Fruit fly (Drosophila melanogaster) whole organism, prepupa: ENCODE data around the gene CG7341.

Experiments
- CG10631 ChIP-seq: fragments of 200-800 bp; sonication (Bioruptor generic); optimal IDR thresholded peaks from 2 replicates; lab custom pipeline; 2016; ENCODE audit warnings: missing biosample characterization, missing genetic modification characterization
- CG10669 ChIP-seq: fragments of 200-800 bp; sonication (Bioruptor generic); optimal IDR thresholded peaks from 3 replicates; lab custom pipeline; 2018; ENCODE audit warnings: missing biosample characterization, mild to moderate bottlenecking, missing genetic modification characterization, moderate library complexity
- CG11294 ChIP-seq: fragments of 200-800 bp; sonication (Bioruptor generic); IDR thresholded peaks from 2 replicates; pipeline ENCODE4 v1.3.6; 2022; ENCODE audit warnings: missing biosample characterization, missing genetic modification characterization
- CG11762 ChIP-seq: fragments of 200-800 bp; sonication (Bioruptor generic); optimal IDR thresholded peaks from 3 replicates; lab custom pipeline; 2016; ENCODE audit warnings: missing biosample characterization, missing genetic modification characterization; ENCODE audit not compliant: insufficient read depth
- CG11902 ChIP-seq: fragments of 200-800 bp; sonication (Bioruptor generic); optimal IDR thresholded peaks from 3 replicates; lab custom pipeline; 2016; ENCODE audit warnings: missing biosample characterization, missing genetic modification characterization
- CG15336 ChIP-seq: fragments of 200-800 bp; sonication (Bioruptor generic); IDR thresholded peaks from 2 replicates; pipeline ENCODE4 v1.3.6; 2022; ENCODE audit warnings: missing biosample characterization, missing genetic modification characterization
- CG1621 ChIP-seq: fragments of 200-800 bp; sonication (Bioruptor generic); optimal IDR thresholded peaks from 3 replicates; lab custom pipeline; 2018; ENCODE audit warnings: missing biosample characterization, mild to moderate bottlenecking, missing genetic modification characterization
- CG16779 ChIP-seq: fragments of 200-800 bp; sonication (Bioruptor generic); optimal IDR thresholded peaks from 3 replicates; lab custom pipeline; 2017; ENCODE audit warnings: missing biosample characterization, mild to moderate bottlenecking, missing genetic modification characterization
- CG31627 ChIP-seq: fragments of 200-800 bp; sonication (Bioruptor generic); optimal IDR thresholded peaks from 3 replicates; lab custom pipeline; 2016; ENCODE audit warnings: missing biosample characterization, missing genetic modification characterization
- CG32006 ChIP-seq: fragments of 200-800 bp; sonication (Bioruptor generic); optimal IDR thresholded peaks from 3 replicates; lab custom pipeline; 2017; ENCODE audit warnings: missing biosample characterization, mild to moderate bottlenecking, missing genetic modification characterization
- CG34406 ChIP-seq: fragments of 200-800 bp; sonication (Bioruptor generic); optimal IDR thresholded peaks from 3 replicates; lab custom pipeline; 2016; ENCODE audit warnings: missing biosample characterization, missing genetic modification characterization
- CG4318 ChIP-seq: fragments of 200-800 bp; sonication (Bioruptor generic); optimal IDR thresholded peaks from 3 replicates; lab custom pipeline; 2017; ENCODE audit warnings: missing biosample characterization, mild to moderate bottlenecking, missing genetic modification characterization
- CG6163 ChIP-seq: fragments of 200-800 bp; sonication (Bioruptor generic); IDR thresholded peaks from 3 replicates; pipeline ENCODE4 v1.3.6; 2022; ENCODE audit warnings: missing biosample characterization, missing genetic modification characterization
- CG6276 ChIP-seq: fragments of 200-800 bp; sonication (Bioruptor generic); optimal IDR thresholded peaks from 2 replicates; lab custom pipeline; 2017; ENCODE audit warnings: missing biosample characterization, mild to moderate bottlenecking, missing genetic modification characterization
- CG6808 ChIP-seq: fragments of 200-800 bp; sonication (Bioruptor generic); optimal IDR thresholded peaks from 3 replicates; lab custom pipeline; 2017; ENCODE audit warnings: missing biosample characterization, missing genetic modification characterization, mild to moderate bottlenecking, moderate library complexity, missing genetic modification reagents
- CG6854 ChIP-seq: fragments of 200-800 bp; sonication (Bioruptor generic); optimal IDR thresholded peaks from 2 replicates; lab custom pipeline; 2017; ENCODE audit warnings: missing biosample characterization, mild to moderate bottlenecking, missing genetic modification characterization
- CG8119 ChIP-seq: fragments of 200-800 bp; sonication (Bioruptor generic); IDR thresholded peaks from 3 replicates; pipeline ENCODE4 v1.3.6; 2022; ENCODE audit warnings: missing biosample characterization, missing genetic modification characterization
- CG8319 ChIP-seq: fragments of 200-800 bp; sonication (Bioruptor generic); optimal IDR thresholded peaks from 3 replicates; lab custom pipeline; 2016; ENCODE audit warnings: missing biosample characterization, missing genetic modification characterization
- CG8632 ChIP-seq: fragments of 200-800 bp; sonication (Bioruptor generic); optimal IDR thresholded peaks from 3 replicates; lab custom pipeline; 2016; ENCODE audit warnings: missing biosample characterization, missing genetic modification characterization
- CG9139 ChIP-seq: fragments of 200-800 bp; sonication (Bioruptor generic); optimal IDR thresholded peaks from 3 replicates; lab custom pipeline; 2017; ENCODE audit warnings: missing biosample characterization, mild to moderate bottlenecking, missing genetic modification characterization
- Eip75B ChIP-seq: fragments of 200-800 bp; sonication (Bioruptor generic); optimal IDR thresholded peaks from 3 replicates; lab custom pipeline; 2016; ENCODE audit warnings: missing biosample characterization, missing genetic modification characterization
- Eip78C ChIP-seq: fragments of 200-800 bp; sonication (Bioruptor generic); peaks from one replicate; lab custom pipeline; 2016; ENCODE audit warnings: missing biosample characterization, missing genetic modification characterization
- Eip93F ChIP-seq: fragments of 200-800 bp; sonication (Bioruptor generic); optimal IDR thresholded peaks from 2 replicates; lab custom pipeline; 2016; ENCODE audit warnings: missing biosample characterization, mild to moderate bottlenecking, missing genetic modification characterization
- Ets96B ChIP-seq: fragments of 200-800 bp; optimal IDR thresholded peaks from 2 replicates; lab custom pipeline; 2019; ENCODE audit warnings: missing biosample characterization, mild to moderate bottlenecking, missing genetic modification characterization, moderate library complexity
- Gug ChIP-seq: fragments of 200-800 bp; sonication (Bioruptor generic); IDR thresholded peaks from 2 replicates; pipeline ENCODE4 v1.3.6; 2022; ENCODE audit warnings: missing biosample characterization, missing genetic modification characterization
- Hr4 ChIP-seq: fragments of 200-800 bp; sonication (Bioruptor generic); optimal IDR thresholded peaks from 3 replicates; lab custom pipeline; 2016; ENCODE audit warnings: missing biosample characterization, missing genetic modification characterization
- Met ChIP-seq: fragments of 200-800 bp; sonication (Bioruptor generic); optimal IDR thresholded peaks from 3 replicates; lab custom pipeline; 2016; ENCODE audit warnings: missing biosample characterization, missing genetic modification characterization
- OdsH ChIP-seq: fragments of 200-800 bp; sonication (Bioruptor generic); optimal IDR thresholded peaks from 3 replicates; lab custom pipeline; 2016; ENCODE audit warnings: missing biosample characterization, missing genetic modification characterization
- Smox ChIP-seq: fragments of 200-800 bp; sonication (Bioruptor generic); optimal IDR thresholded peaks from 3 replicates; lab custom pipeline; 2016; ENCODE audit warnings: missing biosample characterization, missing genetic modification characterization
- Sox14 ChIP-seq: fragments of 200-800 bp; sonication (Bioruptor generic); optimal IDR thresholded peaks from 3 replicates; lab custom pipeline; 2016; ENCODE audit warnings: missing biosample characterization, missing genetic modification characterization
- Sox15 ChIP-seq: fragments of 200-800 bp; sonication (Bioruptor generic); optimal IDR thresholded peaks from 3 replicates; lab custom pipeline; 2016; ENCODE audit warnings: missing biosample characterization, missing genetic modification characterization
- achi ChIP-seq: fragments of 200-800 bp; sonication (Bioruptor generic); optimal IDR thresholded peaks from 3 replicates; lab custom pipeline; 2016; ENCODE audit warnings: missing biosample characterization, missing genetic modification characterization
- acj6 ChIP-seq: fragments of 200-800 bp; sonication (Bioruptor generic); optimal IDR thresholded peaks from 3 replicates; lab custom pipeline; 2016; ENCODE audit warnings: missing biosample characterization, missing genetic modification characterization
- cyc ChIP-seq: fragments of 200-800 bp; sonication (Bioruptor generic); optimal IDR thresholded peaks from 3 replicates; lab custom pipeline; 2016; ENCODE audit warnings: missing biosample characterization, missing genetic modification characterization
- dsx ChIP-seq: fragments of 200-800 bp; optimal IDR thresholded peaks from 3 replicates; lab custom pipeline; 2019; ENCODE audit warnings: missing biosample characterization, mild to moderate bottlenecking, missing genetic modification characterization, moderate library complexity; ENCODE audit not compliant: poor library complexity, severe bottlenecking
- eg ChIP-seq: fragments of 200-800 bp; sonication (Bioruptor generic); IDR thresholded peaks from 3 replicates; pipeline ENCODE4 v1.3.6; 2022; ENCODE audit warnings: missing biosample characterization, missing genetic modification characterization
- esn ChIP-seq: fragments of 200-800 bp; sonication (Bioruptor generic); optimal IDR thresholded peaks from 2 replicates; lab custom pipeline; 2016; ENCODE audit warnings: missing biosample characterization, mild to moderate bottlenecking, missing genetic modification characterization, moderate library complexity
- fd59A ChIP-seq: fragments of 200-800 bp; sonication (Bioruptor generic); optimal IDR thresholded peaks from 2 replicates; lab custom pipeline; 2017; ENCODE audit warnings: missing biosample characterization, mild to moderate bottlenecking, missing genetic modification characterization, missing genetic modification reagents
- fkh ChIP-seq: fragments of 200-800 bp; sonication (Bioruptor generic); optimal IDR thresholded peaks from 3 replicates; lab custom pipeline; 2017; ENCODE audit warnings: missing biosample characterization, mild to moderate bottlenecking, missing genetic modification characterization, moderate library complexity
- net ChIP-seq: fragments of 200-800 bp; sonication (Bioruptor generic); optimal IDR thresholded peaks from 3 replicates; lab custom pipeline; 2016; ENCODE audit warnings: missing biosample characterization, missing genetic modification characterization
- salr ChIP-seq, 2 experiments: fragments of 200-800 bp; sonication (Bioruptor generic); optimal IDR thresholded peaks; 3 replicates each; lab custom pipeline; 2016 to 2018; ENCODE audit warnings: missing biosample characterization in 2 of 2, missing genetic modification characterization in 2 of 2, mild to moderate bottlenecking in 1 of 2
- spab ChIP-seq: fragments of 200-800 bp; sonication (Bioruptor generic); optimal IDR thresholded peaks from 2 replicates; lab custom pipeline; 2017; ENCODE audit warnings: missing biosample characterization, mild to moderate bottlenecking, missing genetic modification characterization, missing genetic modification reagents
- ss ChIP-seq, 2 experiments: fragments of 200-800 bp; sonication (Bioruptor generic); optimal IDR thresholded peaks; 2 replicates in 1 of 2; 3 replicates in 1 of 2; lab custom pipeline; 2017 to 2018; ENCODE audit warnings: mild to moderate bottlenecking in 2 of 2, missing biosample characterization in 2 of 2, missing genetic modification characterization in 2 of 2, moderate library complexity in 1 of 2
- svp ChIP-seq: fragments of 200-800 bp; sonication (Bioruptor generic); peaks from one replicate; lab custom pipeline; 2016; ENCODE audit warnings: missing biosample characterization, missing genetic modification characterization
- topi ChIP-seq: fragments of 200-800 bp; sonication (Bioruptor generic); optimal IDR thresholded peaks from 3 replicates; lab custom pipeline; 2016; ENCODE audit warnings: missing biosample characterization, missing genetic modification characterization

The CG7341 gene

dm6 chr3L:18075853-18076252 is 36.9 kb upstream of the CG7341 start (continued):
- no peak for TF ChIP-seq CG11762 (GFP tag; lab: Kevin White, UChicago)
- TF ChIP-seq eg (GFP tag; lab: Robert Waterston, UW) = no peak
- TF ChIP-seq Smox (GFP tag; lab: Kevin White, UChicago) = no peak
- peak; percentile 7 for TF ChIP-seq CG6808 (GFP tag; lab: Kevin White, UChicago)
- no peak for TF ChIP-seq fkh
- no peak for TF ChIP-seq topi (GFP tag; lab: Kevin White, UChicago)
- peak; percentile 90 for TF ChIP-seq svp
- no peak for TF ChIP-seq CG10631 (GFP tag; lab: Kevin White, UChicago)
- no peak for TF ChIP-seq CG10669 (GFP tag; lab: Kevin White, UChicago)

dm6 chr3L:18076649-18077048 is 36.1 kb upstream of the CG7341 start:
- TF ChIP-seq CG6276 (GFP tag; lab: Kevin White, UChicago) (peak; percentile 39), spab (no peak), CG8119 (no peak), ss (GFP tag; optimal IDR thresholded peaks at IDR 0.05; lab: Kevin White, UChicago) (peak in 1 of 2 experiments; percentile 4), CG8632 (GFP tag; lab: Kevin White, UChicago) (no peak), CG15336 (GFP tag; lab: Robert Waterston, UW) (peak; percentile 27; the same call in 1 of the 2 replicates), CG32006 (GFP tag; lab: Kevin White, UChicago) (peak; percentile 31), Eip75B (GFP tag; lab: Kevin White, UChicago) (peak; percentile 4), svp (no peak), CG16779 (no peak), CG31627 (no peak), CG11902 (GFP tag; lab: Kevin White, UChicago) (no peak), topi (GFP tag; lab: Kevin White, UChicago) (no peak)

- TF ChIP-seq achi (GFP tag; lab: Kevin White, UChicago) = peak; percentile 95
- peak; percentile 96 for TF ChIP-seq CG9139
- peak; percentile 95 for TF ChIP-seq CG10669 (GFP tag; lab: Kevin White, UChicago)
- peak; percentile 86 for TF ChIP-seq Sox15 (GFP tag; lab: Kevin White, UChicago)
- peak; percentile 84 for TF ChIP-seq Sox14 (GFP tag; lab: Kevin White, UChicago)
- peak; percentile 96 for TF ChIP-seq CG4318 (GFP tag; lab: Kevin White, UChicago)
- TF ChIP-seq Eip78C = peak; percentile 96
- TF ChIP-seq CG31627 = peak; percentile 43
- TF ChIP-seq fd59A = peak; percentile 94
- peak; percentile 72 for TF ChIP-seq Eip75B (GFP tag; lab: Kevin White, UChicago)
- TF ChIP-seq CG8319 = peak; percentile 64
- peak; percentile 96 for TF ChIP-seq CG6276 (GFP tag; lab: Kevin White, UChicago)
- TF ChIP-seq esn (GFP tag; lab: Kevin White, UChicago) = peak; percentile 67
- TF ChIP-seq eg (GFP tag; lab: Robert Waterston, UW) = peak; percentile 90
- TF ChIP-seq Hr4 (GFP tag; lab: Kevin White, UChicago) = peak; percentile 79
- peak; percentile 97 for TF ChIP-seq Ets96B (tag; lab: Kevin White, UChicago)
- TF ChIP-seq net = peak; percentile 89
- TF ChIP-seq cyc (GFP tag; lab: Kevin White, UChicago) = peak; percentile 56
- TF ChIP-seq CG11294 (GFP tag; lab: Robert Waterston, UW) = peak; percentile 86; the same call in 1 of the 2 replicates
- peak; percentile 85 for TF ChIP-seq CG1621
- peak; percentile 92 for TF ChIP-seq acj6 (GFP tag; lab: Kevin White, UChicago)
- TF ChIP-seq CG6854 (GFP tag; lab: Kevin White, UChicago) = peak; percentile 26
- peak; percentile 96 for TF ChIP-seq dsx (GFP tag; lab: Kevin White, UChicago)
- TF ChIP-seq CG16779 = peak; percentile 96
- peak; percentile 88 for TF ChIP-seq CG6163
- TF ChIP-seq Met (GFP tag; lab: Kevin White, UChicago) = peak; percentile 46
- TF ChIP-seq CG6808 (GFP tag; lab: Kevin White, UChicago) = peak; percentile 96
- peak; percentile 89 for TF ChIP-seq CG34406 (GFP tag; lab: Kevin White, UChicago)
- TF ChIP-seq salr (GFP tag; optimal IDR thresholded peaks at IDR 0.05; lab: Kevin White, UChicago) = peak; percentile 87 to 97
- TF ChIP-seq CG11762 (GFP tag; lab: Kevin White, UChicago) = peak; percentile 91
- TF ChIP-seq spab = peak; percentile 97
- TF ChIP-seq Eip93F (GFP tag; lab: Kevin White, UChicago) = no peak
- TF ChIP-seq Gug (GFP tag; lab: Robert Waterston, UW) = peak; percentile 94
- peak; percentile 93 for TF ChIP-seq OdsH (GFP tag; lab: Kevin White, UChicago)
Observed at dm6 chr3L:18077649-18078417, 34.9 kb upstream of the CG7341 start.
